Fruit fly (Drosophila melanogaster): ENCODE measurements around the gene Obp69a.
A peak's percentile ranks its signal among the peaks of the same experiment; 100 is the strongest.

The Obp69a gene

DNA sequence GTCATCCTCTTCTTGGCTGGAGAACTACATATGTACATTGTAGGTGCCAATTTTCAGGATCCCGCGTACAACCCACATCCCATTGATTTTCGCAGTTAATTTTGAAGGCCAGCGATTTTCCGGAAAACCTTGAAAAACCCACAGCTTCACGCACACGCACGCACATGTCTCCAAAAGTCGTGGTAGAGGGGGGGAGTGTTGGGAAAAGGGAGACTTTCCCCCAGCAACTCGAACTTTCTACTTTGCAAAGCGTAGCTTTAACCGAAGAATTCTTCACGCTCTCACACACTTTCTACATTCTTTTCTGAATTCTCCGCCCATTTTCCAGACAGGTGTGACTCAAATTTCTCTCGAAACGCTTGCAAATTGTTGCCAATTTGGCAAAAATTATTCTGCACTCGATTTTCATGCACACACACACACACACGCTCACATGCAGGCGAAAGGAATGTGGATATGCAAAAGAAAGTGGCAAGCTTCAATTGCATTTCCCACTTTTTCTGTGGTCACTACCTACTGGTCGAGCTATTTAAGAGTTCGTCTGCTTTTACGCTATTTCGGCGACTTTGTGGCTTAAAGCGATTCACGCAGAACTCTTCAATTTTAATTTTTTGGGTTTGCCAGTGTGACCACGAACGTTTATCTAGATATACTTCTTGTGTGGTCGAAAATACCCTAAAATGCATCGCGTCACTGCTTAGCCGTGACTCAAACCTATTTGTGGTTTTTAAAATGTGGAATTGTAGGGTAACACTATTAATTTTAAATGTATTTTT lies 18.4 kb downstream of the Obp69a start, which contains the start of gene SCaMC (continued):
- no peak for TF ChIP-seq Gug (GFP tag; IDR thresholded peaks at IDR 0.05)

DNA sequence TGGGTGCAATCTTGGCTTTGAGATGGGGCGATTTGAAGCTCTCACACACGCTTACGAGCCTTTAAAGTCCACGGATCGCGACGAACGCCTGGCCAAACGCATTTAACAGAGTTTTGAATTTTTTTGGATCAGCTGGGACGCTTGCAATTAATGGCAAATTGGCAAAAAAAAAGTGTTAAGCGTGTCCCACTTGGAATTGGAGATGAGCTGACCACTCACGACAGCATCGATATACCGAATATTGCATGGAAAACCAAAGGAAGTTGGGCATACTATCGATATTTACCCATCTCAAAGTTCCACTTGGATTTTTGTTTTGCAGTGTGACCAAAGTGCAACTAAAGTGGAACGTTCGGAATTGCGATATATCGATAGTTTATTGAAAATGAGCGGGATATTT lies 21.4 kb downstream of the Obp69a start, which contains the start of gene ArfGAP1:
TSS of gene ArfGAP1 (minus strand) at position 240 of the 400 bp plus-strand sequence.
- TF ChIP-seq CG16779 (tag; optimal IDR thresholded peaks at IDR 0.05): no peak
- TF ChIP-seq Smox (GFP tag; optimal IDR thresholded peaks at IDR 0.05): no peak
- TF ChIP-seq achi (GFP tag; optimal IDR thresholded peaks at IDR 0.05): no peak
- TF ChIP-seq fkh (GFP tag; optimal IDR thresholded peaks at IDR 0.05): no peak
- TF ChIP-seq fd59A (GFP tag; optimal IDR thresholded peaks at IDR 0.05): no peak
- peak; percentile 27 for TF ChIP-seq esn (GFP tag; optimal IDR thresholded peaks at IDR 0.05)
- TF ChIP-seq Eip78C (GFP tag): peak; percentile 71
- TF ChIP-seq Lpt (GFP tag; optimal IDR thresholded peaks at IDR 0.05): no peak
- no peak for TF ChIP-seq svp (GFP tag)
- TF ChIP-seq Eip93F (GFP tag; optimal IDR thresholded peaks at IDR 0.05): no peak
- no peak for TF ChIP-seq Sox102F (GFP tag; optimal IDR thresholded peaks at IDR 0.05)

DNA sequence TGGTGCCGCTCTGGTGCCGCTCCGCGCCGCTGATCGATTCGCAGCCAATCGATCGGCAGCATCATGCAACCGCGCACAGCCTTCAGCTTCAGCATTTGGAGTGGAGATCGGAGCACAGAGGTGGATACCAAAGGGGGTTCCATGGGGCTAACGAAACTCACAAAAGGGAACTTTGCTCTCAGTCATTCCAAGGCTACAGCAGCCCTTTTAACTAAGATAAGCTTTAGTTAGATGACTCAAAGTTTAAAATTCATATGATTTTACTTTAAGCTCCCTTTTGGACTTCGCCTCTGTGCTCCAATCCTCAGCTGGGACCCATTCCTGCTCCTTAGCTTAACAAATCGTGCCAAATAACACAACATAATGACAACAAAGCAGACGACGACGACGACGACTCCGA lies 24.5 kb downstream of the Obp69a start:
- no peak for TF ChIP-seq CG8319 (GFP tag; optimal IDR thresholded peaks at IDR 0.05)
- TF ChIP-seq pdm3 (GFP tag; optimal IDR thresholded peaks at IDR 0.05): no peak
- no peak for TF ChIP-seq Eip93F (GFP tag; optimal IDR thresholded peaks at IDR 0.05)
- TF ChIP-seq eg (GFP tag; IDR thresholded peaks at IDR 0.05): no peak
- peak; percentile 44 for TF ChIP-seq topi (GFP tag; optimal IDR thresholded peaks at IDR 0.05)
- no peak for TF ChIP-seq OdsH (GFP tag; optimal IDR thresholded peaks at IDR 0.05)
- no peak for TF ChIP-seq Hr4 (GFP tag; optimal IDR thresholded peaks at IDR 0.05)
- TF ChIP-seq ss (GFP tag; optimal IDR thresholded peaks at IDR 0.05): peak in 1 of 2 experiments; percentile 28
- no peak for TF ChIP-seq Hr38 (GFP tag; optimal IDR thresholded peaks at IDR 0.05)
- TF ChIP-seq CG6792 (GFP tag; optimal IDR thresholded peaks at IDR 0.05): peak; percentile 22
- TF ChIP-seq Sox14 (GFP tag; optimal IDR thresholded peaks at IDR 0.05): no peak
- TF ChIP-seq CG34406 (GFP tag; optimal IDR thresholded peaks at IDR 0.05): no peak
- peak; percentile 33 for TF ChIP-seq esn (GFP tag; optimal IDR thresholded peaks at IDR 0.05)
- peak; percentile 5 for TF ChIP-seq CG3032 (tag; optimal IDR thresholded peaks at IDR 0.05)
- TF ChIP-seq Sox102F (GFP tag; optimal IDR thresholded peaks at IDR 0.05): no peak
- no peak for TF ChIP-seq svp (GFP tag)
- TF ChIP-seq spab (GFP tag; optimal IDR thresholded peaks at IDR 0.05): no peak
- no peak for TF ChIP-seq Ets96B (tag; optimal IDR thresholded peaks at IDR 0.05)
- no peak for TF ChIP-seq CG4318 (GFP tag; optimal IDR thresholded peaks at IDR 0.05)
- no peak for TF ChIP-seq Lpt (GFP tag; optimal IDR thresholded peaks at IDR 0.05)
- no peak for TF ChIP-seq CG15336 (GFP tag; IDR thresholded peaks at IDR 0.05)
- peak; percentile 16 for TF ChIP-seq CG9139 (GFP tag; optimal IDR thresholded peaks at IDR 0.05)
- no peak for TF ChIP-seq CG1621 (tag; optimal IDR thresholded peaks at IDR 0.05)
- TF ChIP-seq CG10669 (GFP tag; optimal IDR thresholded peaks at IDR 0.05): peak; percentile 41
- TF ChIP-seq CG10631 (GFP tag; optimal IDR thresholded peaks at IDR 0.05): peak; percentile 13
- no peak for TF ChIP-seq achi (GFP tag; optimal IDR thresholded peaks at IDR 0.05)
- no peak for TF ChIP-seq CG32006 (GFP tag; optimal IDR thresholded peaks at IDR 0.05)
- peak; percentile 8 for TF ChIP-seq Hr39 (GFP tag; optimal IDR thresholded peaks at IDR 0.05)
- TF ChIP-seq CG6276 (GFP tag; optimal IDR thresholded peaks at IDR 0.05): no peak
- TF ChIP-seq CG8632 (GFP tag; optimal IDR thresholded peaks at IDR 0.05): no peak
- TF ChIP-seq lz (GFP tag; optimal IDR thresholded peaks at IDR 0.05): peak; percentile 28
- no peak for TF ChIP-seq salr (GFP tag; optimal IDR thresholded peaks at IDR 0.05)
- TF ChIP-seq CG3919 (GFP tag; optimal IDR thresholded peaks at IDR 0.05): peak; percentile 40
- TF ChIP-seq dac (GFP tag; optimal IDR thresholded peaks at IDR 0.05): no peak
- TF ChIP-seq acj6 (GFP tag; optimal IDR thresholded peaks at IDR 0.05): no peak
- TF ChIP-seq fd59A (GFP tag; optimal IDR thresholded peaks at IDR 0.05): no peak
- no peak for TF ChIP-seq Met (GFP tag; optimal IDR thresholded peaks at IDR 0.05)
- no peak for TF ChIP-seq fd85E (GFP tag; optimal IDR thresholded peaks at IDR 0.05)
- TF ChIP-seq Eip78C (GFP tag): peak; percentile 80
- TF ChIP-seq Eip75B (GFP tag; optimal IDR thresholded peaks at IDR 0.05): no peak
- TF ChIP-seq Blimp-1 (GFP tag; optimal IDR thresholded peaks at IDR 0.05): no peak
- no peak for TF ChIP-seq fkh (GFP tag; optimal IDR thresholded peaks at IDR 0.05)
- no peak for TF ChIP-seq CG11762 (GFP tag; optimal IDR thresholded peaks at IDR 0.05; ENCODE audit: insufficient read depth)
